Worm (Caenorhabditis elegans) whole organism, midembryonic: ENCODE data around the gene ppm-2.

ENCODE experiments used
- T22C8.4 ChIP-seq: fragments of 200-800 bp; sonication (Bioruptor generic); IDR thresholded peaks from 2 replicates; pipeline ENCODE4 v1.3.6; 2022; ENCODE audit warnings: missing genetic modification characterization, missing compliant biosample characterization
- cog-1 ChIP-seq: sonication (generic microtip); optimal IDR thresholded peaks from 2 replicates; lab custom pipeline; 2016; ENCODE audit warnings: missing genetic modification characterization, missing compliant biosample characterization
- flt-1 ChIP-seq: fragments of 200-800 bp; sonication (Bioruptor generic); IDR thresholded peaks from 2 replicates; pipeline ENCODE4 v1.3.6; 2022; ENCODE audit warnings: missing genetic modification characterization, missing compliant biosample characterization
- klf-2 ChIP-seq: fragments of 200-800 bp; sonication (Bioruptor generic); conservative IDR thresholded peaks from 2 replicates; pipeline ENCODE4 v1.3.6; 2022; ENCODE audit warnings: missing genetic modification reagents, missing genetic modification characterization, missing compliant biosample characterization
- med-1 ChIP-seq: sonication (generic microtip); optimal IDR thresholded peaks from 2 replicates; lab custom pipeline; 2017; ENCODE audit warnings: missing genetic modification characterization, mild to moderate bottlenecking, missing compliant biosample characterization, antibody characterized with exemption, missing genetic modification reagents; ENCODE audit not compliant: insufficient read depth
- ref-1 ChIP-seq: fragments of 200-800 bp; sonication (Bioruptor generic); conservative IDR thresholded peaks from 2 replicates; pipeline ENCODE4 v1.3.6; 2022; ENCODE audit warnings: missing genetic modification reagents, missing genetic modification characterization, missing compliant biosample characterization
- tab-1 ChIP-seq: fragments of 200-800 bp; sonication (Bioruptor generic); IDR thresholded peaks from 2 replicates; pipeline ENCODE4 v1.3.6; 2022; ENCODE audit warnings: missing genetic modification characterization, missing compliant biosample characterization
- ztf-23 ChIP-seq: fragments of 200-800 bp; sonication (Bioruptor generic); IDR thresholded peaks from 2 replicates; pipeline ENCODE4 v1.3.6; 2022; ENCODE audit warnings: missing genetic modification reagents, missing genetic modification characterization, missing compliant biosample characterization
- ztf-29 ChIP-seq: fragments of 200-800 bp; sonication (Bioruptor generic); IDR thresholded peaks from 2 replicates; pipeline ENCODE4 v1.3.6; 2022; ENCODE audit warnings: missing genetic modification reagents, missing genetic modification characterization, missing compliant biosample characterization

The ppm-2 gene

DNA sequence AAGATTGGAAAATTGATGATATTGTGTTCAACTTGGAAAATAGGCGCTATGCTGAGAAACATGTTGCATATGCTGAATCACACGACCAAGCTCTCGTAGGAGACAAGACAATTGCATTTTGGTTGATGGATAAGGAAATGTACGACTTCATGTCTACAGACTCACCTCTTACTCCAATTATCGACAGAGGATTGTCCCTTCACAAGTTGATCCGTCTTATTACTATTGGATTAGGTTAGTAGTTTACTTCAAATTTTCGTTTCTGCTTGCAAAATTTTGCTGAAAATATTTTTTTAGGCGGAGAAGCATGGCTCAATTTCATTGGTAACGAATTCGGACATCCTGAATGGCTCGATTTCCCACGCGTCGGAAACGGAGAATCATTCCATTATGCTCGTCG lies 46.6 kb downstream of the ppm-2 start:
- TF ChIP-seq flt-1 (GFP tag; lab: Robert Waterston, UW) (no peak), med-1 (GFP tag; lab: Kevin White, UChicago) (no peak), ztf-23 (GFP tag; lab: Robert Waterston, UW) (no peak), tab-1 (GFP tag; lab: Robert Waterston, UW) (no peak), ztf-29 (GFP tag; lab: Robert Waterston, UW) (no peak), ref-1 (no peak), cog-1 (tag; lab: Kevin White, UChicago) (no peak), T22C8.4 (GFP tag; lab: Robert Waterston, UW) (no peak), klf-2 (GFP tag; lab: Robert Waterston, UW) (no peak)

DNA sequence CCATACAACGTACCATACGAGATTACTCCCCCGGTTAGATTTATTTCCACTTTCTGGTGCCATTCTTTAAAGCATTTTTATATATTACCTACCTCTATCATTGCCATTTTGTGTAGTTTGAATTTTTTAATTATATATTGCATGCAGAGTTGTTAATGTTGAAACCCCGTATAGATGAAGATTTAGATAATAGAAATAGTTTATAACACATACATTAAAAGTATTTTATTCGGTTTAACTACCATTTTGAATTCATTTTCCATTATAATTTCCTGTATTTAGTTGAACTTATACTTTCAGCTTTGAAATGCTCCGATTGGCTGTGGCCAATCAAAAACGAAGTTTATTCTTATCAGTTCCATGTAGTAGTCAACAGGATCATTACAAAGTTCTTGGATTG lies 47.5 kb downstream of the ppm-2 start, which contains the start of gene dnj-18:
dnj-18 (plus strand) TSS at position 301 of the 400 bp plus-strand sequence.
- TF ChIP-seq flt-1 (GFP tag; lab: Robert Waterston, UW) (no peak), ztf-23 (GFP tag; lab: Robert Waterston, UW) (no peak), ref-1 (no peak), tab-1 (GFP tag; lab: Robert Waterston, UW) (no peak), klf-2 (GFP tag; lab: Robert Waterston, UW) (no peak), ztf-29 (GFP tag; lab: Robert Waterston, UW) (no peak), med-1 (GFP tag; lab: Kevin White, UChicago) (no peak), cog-1 (tag; lab: Kevin White, UChicago) (no peak), T22C8.4 (GFP tag; lab: Robert Waterston, UW) (no peak)

DNA sequence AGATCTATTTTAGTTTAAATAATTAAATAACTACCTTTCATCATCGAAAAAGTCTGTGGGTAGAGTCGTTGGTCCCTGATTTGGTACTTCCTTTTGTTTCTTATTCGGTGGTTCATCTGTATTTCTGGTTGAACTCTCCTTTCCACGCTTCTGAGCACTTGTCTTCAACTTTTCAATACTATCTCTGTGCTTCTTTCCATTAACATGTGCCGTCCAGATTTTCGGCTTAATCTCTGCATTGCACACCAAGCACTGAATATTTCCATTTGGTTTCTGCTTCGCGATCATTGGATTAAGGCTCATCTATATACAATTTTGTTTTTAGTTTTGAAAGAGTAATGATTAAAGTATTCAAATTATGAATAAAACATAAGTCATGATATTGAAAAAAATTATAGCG lies 49.6 kb downstream of the ppm-2 start, which contains the start of gene sel-13:
sel-13 (minus strand) TSS at position 303 of the 400 bp plus-strand sequence.
- TF ChIP-seq med-1 (GFP tag; lab: Kevin White, UChicago), result no peak
- no peak for TF ChIP-seq cog-1 (tag; lab: Kevin White, UChicago)
- no peak for TF ChIP-seq klf-2 (GFP tag; lab: Robert Waterston, UW)
- TF ChIP-seq ztf-23 (GFP tag; lab: Robert Waterston, UW), result no peak
- TF ChIP-seq flt-1 (GFP tag; lab: Robert Waterston, UW), result no peak
- TF ChIP-seq ztf-29 (GFP tag; lab: Robert Waterston, UW), result no peak
- TF ChIP-seq T22C8.4 (GFP tag; lab: Robert Waterston, UW), result no peak
- TF ChIP-seq ref-1, result no peak
- TF ChIP-seq tab-1 (GFP tag; lab: Robert Waterston, UW), result no peak
